Worm (Caenorhabditis elegans): ENCODE data around the gene M57.1.

DNA sequence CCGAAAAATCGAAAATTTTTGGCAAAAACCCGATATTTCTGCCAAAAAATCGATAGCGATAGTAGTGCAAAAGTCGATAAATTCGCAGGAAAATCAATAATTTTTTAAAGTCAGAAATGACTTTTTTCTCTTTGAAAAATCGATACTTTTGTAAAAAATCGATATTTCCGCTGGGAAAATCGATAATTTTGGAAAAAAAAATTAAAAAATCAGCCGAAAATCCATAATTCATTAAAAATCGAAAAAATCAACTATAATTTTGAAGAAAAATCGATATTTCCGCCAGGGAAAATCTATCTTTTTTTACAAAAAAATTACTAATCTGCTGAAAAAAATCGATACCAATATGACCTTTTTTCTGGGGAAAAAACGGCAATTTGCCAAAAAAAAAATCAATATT lies 732 bp upstream of the M57.1 start:
- TF ChIP-seq dmd-4 (tag; optimal IDR thresholded peaks at IDR 0.05) (no peak), unc-39 (tag; optimal IDR thresholded peaks at IDR 0.05) (no peak), F13H6.1 (tag; optimal IDR thresholded peaks at IDR 0.05) (no peak), snpc-4 (tag; optimal IDR thresholded peaks at IDR 0.05) (no peak), nhr-11 (tag; optimal IDR thresholded peaks at IDR 0.05) (no peak), nhr-77 (tag; optimal IDR thresholded peaks at IDR 0.05) (no peak), ztf-1 (GFP tag; conservative IDR thresholded peaks at IDR 0.05) (no peak)
